Fruit fly (Drosophila melanogaster): Measurements from ENCODE around the gene CG18249.
A peak's percentile ranks its signal among the peaks of the same experiment; 100 is the strongest.

CG18249 gene

DNA sequence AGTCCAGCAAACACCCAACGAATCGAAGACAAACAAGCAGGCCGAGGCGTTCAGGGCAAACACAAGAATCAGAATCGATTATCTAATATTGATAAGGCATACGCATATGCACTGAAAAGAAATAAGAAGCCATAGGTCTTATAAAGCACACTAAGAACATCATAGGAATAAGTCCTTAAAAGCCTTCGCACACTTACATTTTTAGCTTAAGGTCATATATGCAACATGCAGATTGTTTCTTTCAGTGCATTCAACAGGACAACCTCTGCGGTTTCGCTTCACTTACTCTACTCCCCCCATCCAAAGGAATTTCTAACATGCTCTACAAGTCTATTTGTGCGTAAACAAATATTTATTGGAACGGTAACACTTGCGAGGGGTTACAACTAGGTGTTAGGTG, 7.4 kb upstream of the CG18249 start (continued):
- no peak for TF ChIP-seq CG5953 (GFP tag; IDR thresholded peaks at IDR 0.05)
- TF ChIP-seq klu (GFP tag; IDR thresholded peaks at IDR 0.05) = no peak
- TF ChIP-seq tx (GFP tag; optimal IDR thresholded peaks at IDR 0.05) = peak; percentile 14
- peak; percentile 100 for TF ChIP-seq grn (GFP tag; optimal IDR thresholded peaks at IDR 0.05)
- TF ChIP-seq Kr (GFP tag; optimal IDR thresholded peaks at IDR 0.05) = peak; percentile 56
- no peak for TF ChIP-seq cad (GFP tag; optimal IDR thresholded peaks at IDR 0.05)
- TF ChIP-seq CG17829 (tag; optimal IDR thresholded peaks at IDR 0.05) = peak; percentile 65
- TF ChIP-seq CG4854 (GFP tag; optimal IDR thresholded peaks at IDR 0.05) = no peak
- TF ChIP-seq CG8089 (GFP tag; optimal IDR thresholded peaks at IDR 0.05) = peak; percentile 50
- TF ChIP-seq Dbx (GFP tag; IDR thresholded peaks at IDR 0.05) = no peak
- TF ChIP-seq CG30403 (GFP tag; optimal IDR thresholded peaks at IDR 0.05) = peak; percentile 19
- TF ChIP-seq lov (optimal IDR thresholded peaks at IDR 0.05) = no peak
- TF ChIP-seq lov (GFP tag; IDR thresholded peaks at IDR 0.05) = 0 out of 3 replicates have a peak, but pooled peaks have one; percentile 21
- TF ChIP-seq CG7271 (tag; optimal IDR thresholded peaks at IDR 0.05) = no peak
- TF ChIP-seq Bgb (GFP tag; IDR thresholded peaks at IDR 0.05; ENCODE audit: partially characterized antibody) = no peak
- 0 out of 2 replicates have a peak, but pooled peaks have one; percentile 15 for TF ChIP-seq danr (GFP tag; IDR thresholded peaks at IDR 0.05)
- no peak for TF ChIP-seq mam (GFP tag; optimal IDR thresholded peaks at IDR 0.05)
- no peak for TF ChIP-seq D (optimal IDR thresholded peaks at IDR 0.05)
- peak; percentile 58 for TF ChIP-seq D (GFP tag; optimal IDR thresholded peaks at IDR 0.05)
- TF ChIP-seq CG17612 (GFP tag; IDR thresholded peaks at IDR 0.05) = no peak
- no peak for TF ChIP-seq nom (GFP tag; optimal IDR thresholded peaks at IDR 0.05)
- TF ChIP-seq CG34224 (GFP tag; IDR thresholded peaks at IDR 0.05; ENCODE audit: partially characterized antibody) = no peak
- no peak for TF ChIP-seq CG11247 (GFP tag; IDR thresholded peaks at IDR 0.05)
- TF ChIP-seq ftz-f1 (GFP tag; optimal IDR thresholded peaks at IDR 0.05) = no peak
- no peak for TF ChIP-seq CG15011 (GFP tag; optimal IDR thresholded peaks at IDR 0.05)
- TF ChIP-seq nerfin-2 (GFP tag; IDR thresholded peaks at IDR 0.05; ENCODE audit: partially characterized antibody) = no peak
- TF ChIP-seq p53 (GFP tag; optimal IDR thresholded peaks at IDR 0.05) = peak; percentile 3
- no peak for TF ChIP-seq CG2120 (GFP tag; optimal IDR thresholded peaks at IDR 0.05)
- TF ChIP-seq gcm2 (GFP tag; optimal IDR thresholded peaks at IDR 0.05) = no peak
- peak; percentile 35 for TF ChIP-seq PHDP (tag; optimal IDR thresholded peaks at IDR 0.05)
- TF ChIP-seq E2f1 (GFP tag; IDR thresholded peaks at IDR 0.05) = peak; percentile 55
- TF ChIP-seq CG18619 (GFP tag; optimal IDR thresholded peaks at IDR 0.05) = peak; percentile 16
- peak; percentile 70; the same call in 2 of the 3 replicates for TF ChIP-seq ci (GFP tag; IDR thresholded peaks at IDR 0.05)
- TF ChIP-seq z (GFP tag; IDR thresholded peaks at IDR 0.05) = no peak; the same call in 2 of the 3 replicates
- no peak for TF ChIP-seq sqz (GFP tag; optimal IDR thresholded peaks at IDR 0.05)
- peak; percentile 62 for TF ChIP-seq CG17361 (GFP tag; IDR thresholded peaks at IDR 0.05)
- no peak for TF ChIP-seq CG10654 (GFP tag; optimal IDR thresholded peaks at IDR 0.05)
- TF ChIP-seq CG18599 (GFP tag; optimal IDR thresholded peaks at IDR 0.05) = peak; percentile 25
- no peak for TF ChIP-seq B-H1 (GFP tag; IDR thresholded peaks at IDR 0.05)
- TF ChIP-seq CG7928 (GFP tag; optimal IDR thresholded peaks at IDR 0.05) = no peak
- TF ChIP-seq mirr (GFP tag; optimal IDR thresholded peaks at IDR 0.05) = no peak
- TF ChIP-seq en (GFP tag; optimal IDR thresholded peaks at IDR 0.05) = no peak
- TF ChIP-seq CG11398 (GFP tag; optimal IDR thresholded peaks at IDR 0.05) = peak; percentile 56
- no peak for TF ChIP-seq Hr39 (optimal IDR thresholded peaks at IDR 0.05)
- TF ChIP-seq Xbp1 (GFP tag; optimal IDR thresholded peaks at IDR 0.05) = peak; percentile 52
- TF ChIP-seq slbo (GFP tag; IDR thresholded peaks at IDR 0.05) = peak; percentile 28
- TF ChIP-seq CG15479 (GFP tag; optimal IDR thresholded peaks at IDR 0.05) = no peak
- no peak for TF ChIP-seq CG42726 (GFP tag; IDR thresholded peaks at IDR 0.05; ENCODE audit: partially characterized antibody)
- TF ChIP-seq NC2α (GFP tag; optimal IDR thresholded peaks at IDR 0.05) = peak; percentile 13
- no peak for TF ChIP-seq ham (GFP tag; IDR thresholded peaks at IDR 0.05)
- TF ChIP-seq Doc2 (GFP tag; IDR thresholded peaks at IDR 0.05) = no peak
- TF ChIP-seq Poxn (GFP tag; IDR thresholded peaks at IDR 0.05) = no peak
- TF ChIP-seq Mrtf (GFP tag; IDR thresholded peaks at IDR 0.05) = no peak
